Worm (Caenorhabditis elegans) whole organism, L2 larva: Measurements from ENCODE around the gene C39E9.8.

Source experiments
- ama-1 ChIP-seq: fragments of 150-350 bp; optimal IDR thresholded peaks from 2 replicates; lab custom pipeline; 2018; ENCODE audit warnings: inconsistent platforms
- blmp-1 ChIP-seq: sonication (generic microtip); optimal IDR thresholded peaks from 2 replicates; lab custom pipeline; 2017; ENCODE audit warnings: missing genetic modification characterization, mild to moderate bottlenecking, missing compliant biosample characterization, antibody characterized with exemption, moderate library complexity; ENCODE audit not compliant: insufficient read depth
- egl-27 ChIP-seq: sonication (generic microtip); optimal IDR thresholded peaks from 3 replicates; lab custom pipeline; 2017; ENCODE audit warnings: missing biosample characterization, missing genetic modification reagents, missing genetic modification characterization
- elt-1 ChIP-seq: fragments of 150-350 bp; optimal IDR thresholded peaks from 2 replicates; lab custom pipeline; 2014; ENCODE audit warnings: missing biosample characterization, missing genetic modification characterization
- lin-13 ChIP-seq: fragments of 150-350 bp; optimal IDR thresholded peaks from 2 replicates; lab custom pipeline; 2014; ENCODE audit warnings: missing biosample characterization, missing genetic modification reagents, missing genetic modification characterization
- mdl-1 ChIP-seq, 2 experiments: fragments of 150-350 bp in 1 of 2; sonication (generic microtip) in 1 of 2; optimal IDR thresholded peaks; 2 replicates each; lab custom pipeline; 2017; ENCODE audit warnings: missing biosample characterization in 2 of 2, missing genetic modification characterization in 2 of 2
- nhr-11 ChIP-seq: fragments of 150-350 bp; optimal IDR thresholded peaks from 2 replicates; lab custom pipeline; 2014; ENCODE audit warnings: missing biosample characterization, missing genetic modification characterization
- nhr-237 ChIP-seq: fragments of 150-350 bp; optimal IDR thresholded peaks from 2 replicates; lab custom pipeline; 2014; ENCODE audit warnings: missing biosample characterization, missing genetic modification characterization
- nhr-25 ChIP-seq: fragments of 150-350 bp; sonication (generic microtip); optimal IDR thresholded peaks from 3 replicates; lab custom pipeline; 2014; ENCODE audit warnings: missing biosample characterization, missing genetic modification characterization
- snpc-4 ChIP-seq: fragments of 150-350 bp; optimal IDR thresholded peaks from 2 replicates; lab custom pipeline; 2014; ENCODE audit warnings: missing biosample characterization, missing genetic modification characterization
- zag-1 ChIP-seq: fragments of 150-350 bp; optimal IDR thresholded peaks from 2 replicates; lab custom pipeline; 2014; ENCODE audit warnings: missing biosample characterization, missing genetic modification characterization
- ztf-11 ChIP-seq: sonication (generic microtip); optimal IDR thresholded peaks from 2 replicates; lab custom pipeline; 2017; ENCODE audit warnings: missing biosample characterization, missing genetic modification characterization

ce11 chrIV:13066044-13066443, 13.2 kb upstream of the C39E9.8 start:
- TF ChIP-seq egl-27 (tag; lab: Kevin White, UChicago) = no peak
- TF ChIP-seq elt-1 (tag; lab: Kevin White, UChicago) = no peak
- TF ChIP-seq nhr-11 (tag; lab: Kevin White, UChicago) = no peak
- TF ChIP-seq blmp-1 = no peak
- no peak for TF ChIP-seq ama-1 (lab: Kevin White, UChicago)
- no peak for TF ChIP-seq zag-1
- no peak for TF ChIP-seq snpc-4 (tag; lab: Kevin White, UChicago)
- no peak for TF ChIP-seq ztf-11 (tag; lab: Kevin White, UChicago)
- TF ChIP-seq lin-13 (GFP tag; lab: Kevin White, UChicago) = no peak
- no peak for TF ChIP-seq nhr-25 (tag; lab: Kevin White, UChicago)
- no peak for TF ChIP-seq nhr-237 (tag; lab: Kevin White, UChicago)
- no peak for TF ChIP-seq mdl-1 (tag; optimal IDR thresholded peaks at IDR 0.05; lab: Kevin White, UChicago)
